Worm (Caenorhabditis elegans) whole organism, L2 larva: ENCODE measurements around the gene dpyd-1.
A peak's percentile ranks its signal among the peaks of the same experiment; 100 is the strongest.

ENCODE experiments used
- C34F6.9 ChIP-seq: fragments of 150-350 bp; optimal IDR thresholded peaks from 2 replicates; lab custom pipeline; 2014; ENCODE audit warnings: missing biosample characterization, missing genetic modification characterization
- F13H6.1 ChIP-seq: sonication (generic microtip); optimal IDR thresholded peaks from 2 replicates; lab custom pipeline; 2016; ENCODE audit warnings: missing genetic modification characterization, missing compliant biosample characterization
- R02D3.7 ChIP-seq: fragments of 150-350 bp; optimal IDR thresholded peaks from 2 replicates; lab custom pipeline; 2014; ENCODE audit warnings: missing biosample characterization, missing genetic modification characterization
- Y55F3AM.14 ChIP-seq: fragments of 200-800 bp; sonication (Bioruptor generic); optimal IDR thresholded peaks from 2 replicates; lab custom pipeline; 2018; ENCODE audit warnings: mild to moderate bottlenecking, missing genetic modification characterization, missing compliant biosample characterization
- alr-1 ChIP-seq: fragments of 150-350 bp; optimal IDR thresholded peaks from 2 replicates; lab custom pipeline; 2014; ENCODE audit warnings: missing biosample characterization, missing genetic modification characterization
- aly-2 ChIP-seq: fragments of 150-350 bp; optimal IDR thresholded peaks from 2 replicates; lab custom pipeline; 2014; ENCODE audit warnings: missing biosample characterization, missing genetic modification characterization
- ama-1 ChIP-seq: fragments of 150-350 bp; optimal IDR thresholded peaks from 2 replicates; lab custom pipeline; 2018; ENCODE audit warnings: inconsistent platforms
- blmp-1 ChIP-seq: sonication (generic microtip); optimal IDR thresholded peaks from 2 replicates; lab custom pipeline; 2017; ENCODE audit warnings: missing genetic modification characterization, mild to moderate bottlenecking, missing compliant biosample characterization, antibody characterized with exemption, moderate library complexity; ENCODE audit not compliant: insufficient read depth
- ceh-16 ChIP-seq: fragments of 150-350 bp; optimal IDR thresholded peaks from 2 replicates; lab custom pipeline; 2014; ENCODE audit warnings: missing biosample characterization, missing genetic modification characterization
- ceh-82 ChIP-seq: fragments of 150-350 bp; optimal IDR thresholded peaks from 2 replicates; lab custom pipeline; 2014; ENCODE audit warnings: missing biosample characterization, missing genetic modification characterization
- crh-2 ChIP-seq: sonication (generic microtip); optimal IDR thresholded peaks from 2 replicates; lab custom pipeline; 2017; ENCODE audit warnings: missing biosample characterization, missing genetic modification characterization
- egl-27 ChIP-seq: sonication (generic microtip); optimal IDR thresholded peaks from 3 replicates; lab custom pipeline; 2017; ENCODE audit warnings: missing biosample characterization, missing genetic modification reagents, missing genetic modification characterization
- elt-3 ChIP-seq: sonication (generic microtip); optimal IDR thresholded peaks from 2 replicates; lab custom pipeline; 2017; ENCODE audit warnings: missing biosample characterization, missing genetic modification characterization
- lin-11 ChIP-seq: fragments of 150-350 bp; sonication (generic microtip); optimal IDR thresholded peaks from 2 replicates; lab custom pipeline; 2014; ENCODE audit warnings: missing biosample characterization, missing genetic modification characterization, inconsistent platforms, mixed read lengths
- lin-13 ChIP-seq: fragments of 150-350 bp; optimal IDR thresholded peaks from 2 replicates; lab custom pipeline; 2014; ENCODE audit warnings: missing biosample characterization, missing genetic modification reagents, missing genetic modification characterization
- lin-39 ChIP-seq: fragments of 150-350 bp; optimal IDR thresholded peaks from 2 replicates; lab custom pipeline; 2014; ENCODE audit warnings: missing biosample characterization, missing genetic modification reagents, missing genetic modification characterization
- lsy-2 ChIP-seq, 2 experiments: fragments of 150-350 bp in 1 of 2; sonication (generic microtip) in 1 of 2; optimal IDR thresholded peaks; 2 replicates each; lab custom pipeline; 2014 to 2017; ENCODE audit warnings: missing biosample characterization in 2 of 2, missing genetic modification characterization in 2 of 2
- mbf-1 ChIP-seq: sonication (generic microtip); optimal IDR thresholded peaks from 2 replicates; lab custom pipeline; 2017; ENCODE audit warnings: missing biosample characterization, missing genetic modification characterization
- mdl-1 ChIP-seq, 2 experiments: fragments of 150-350 bp in 1 of 2; sonication (generic microtip) in 1 of 2; optimal IDR thresholded peaks; 2 replicates each; lab custom pipeline; 2017; ENCODE audit warnings: missing biosample characterization in 2 of 2, missing genetic modification characterization in 2 of 2
- nhr-10 ChIP-seq: sonication (generic microtip); optimal IDR thresholded peaks from 2 replicates; lab custom pipeline; 2017; ENCODE audit warnings: missing biosample characterization, missing genetic modification characterization
- nhr-11 ChIP-seq: fragments of 150-350 bp; optimal IDR thresholded peaks from 2 replicates; lab custom pipeline; 2014; ENCODE audit warnings: missing biosample characterization, missing genetic modification characterization
- nhr-12 ChIP-seq: fragments of 150-350 bp; optimal IDR thresholded peaks from 2 replicates; lab custom pipeline; 2014; ENCODE audit warnings: missing biosample characterization, missing genetic modification characterization
- nhr-129 ChIP-seq: fragments of 150-350 bp; optimal IDR thresholded peaks from 2 replicates; lab custom pipeline; 2014; ENCODE audit warnings: missing biosample characterization, missing genetic modification characterization
- nhr-23 ChIP-seq: fragments of 150-350 bp; optimal IDR thresholded peaks from 2 replicates; lab custom pipeline; 2014; ENCODE audit warnings: missing biosample characterization, missing genetic modification reagents, missing genetic modification characterization
- nhr-237 ChIP-seq: fragments of 150-350 bp; optimal IDR thresholded peaks from 2 replicates; lab custom pipeline; 2014; ENCODE audit warnings: missing biosample characterization, missing genetic modification characterization
- peb-1 ChIP-seq: fragments of 150-350 bp; optimal IDR thresholded peaks from 2 replicates; lab custom pipeline; 2014; ENCODE audit warnings: missing biosample characterization, missing genetic modification characterization
- sem-4 ChIP-seq: fragments of 150-350 bp; optimal IDR thresholded peaks from 2 replicates; lab custom pipeline; 2014; ENCODE audit warnings: missing biosample characterization, missing genetic modification reagents, missing genetic modification characterization
- skn-1 ChIP-seq: sonication (generic microtip); optimal IDR thresholded peaks from 2 replicates; lab custom pipeline; 2017; ENCODE audit warnings: missing biosample characterization, missing genetic modification characterization
- sma-3 ChIP-seq: sonication (generic microtip); optimal IDR thresholded peaks from 2 replicates; lab custom pipeline; 2016; ENCODE audit warnings: missing genetic modification reagents, missing genetic modification characterization, missing compliant biosample characterization
- sma-9 ChIP-seq, 2 experiments: fragments of 150-350 bp in 1 of 2; sonication (generic microtip) in 1 of 2; optimal IDR thresholded peaks; 2 replicates each; lab custom pipeline; 2014 to 2016; ENCODE audit warnings: missing genetic modification characterization in 2 of 2, mild to moderate bottlenecking in 1 of 2, missing biosample characterization in 1 of 2, missing compliant biosample characterization in 1 of 2, missing genetic modification reagents in 1 of 2, moderate library complexity in 1 of 2
- snpc-4 ChIP-seq: fragments of 150-350 bp; optimal IDR thresholded peaks from 2 replicates; lab custom pipeline; 2014; ENCODE audit warnings: missing biosample characterization, missing genetic modification characterization
- unc-39 ChIP-seq: fragments of 150-350 bp; optimal IDR thresholded peaks from 2 replicates; lab custom pipeline; 2014; ENCODE audit warnings: missing biosample characterization, missing genetic modification characterization
- unc-55 ChIP-seq: fragments of 150-350 bp; sonication (generic microtip); optimal IDR thresholded peaks from 3 replicates; lab custom pipeline; 2014; ENCODE audit warnings: missing biosample characterization, missing genetic modification reagents, missing genetic modification characterization
- unc-62 ChIP-seq: fragments of 150-350 bp; optimal IDR thresholded peaks from 2 replicates; lab custom pipeline; 2014; ENCODE audit warnings: missing biosample characterization, missing genetic modification reagents, missing genetic modification characterization
- zag-1 ChIP-seq: fragments of 150-350 bp; optimal IDR thresholded peaks from 2 replicates; lab custom pipeline; 2014; ENCODE audit warnings: missing biosample characterization, missing genetic modification characterization
- ztf-1 ChIP-seq: fragments of 200-800 bp; sonication (Bioruptor generic); conservative IDR thresholded peaks from 2 replicates; pipeline ENCODE4 v1.3.6; 2022; ENCODE audit warnings: missing genetic modification characterization, missing compliant biosample characterization
- ztf-11 ChIP-seq: sonication (generic microtip); optimal IDR thresholded peaks from 2 replicates; lab custom pipeline; 2017; ENCODE audit warnings: missing biosample characterization, missing genetic modification characterization
- ztf-4 ChIP-seq: fragments of 150-350 bp; optimal IDR thresholded peaks from 2 replicates; lab custom pipeline; 2014; ENCODE audit warnings: missing biosample characterization, missing genetic modification characterization

Gene dpyd-1

DNA sequence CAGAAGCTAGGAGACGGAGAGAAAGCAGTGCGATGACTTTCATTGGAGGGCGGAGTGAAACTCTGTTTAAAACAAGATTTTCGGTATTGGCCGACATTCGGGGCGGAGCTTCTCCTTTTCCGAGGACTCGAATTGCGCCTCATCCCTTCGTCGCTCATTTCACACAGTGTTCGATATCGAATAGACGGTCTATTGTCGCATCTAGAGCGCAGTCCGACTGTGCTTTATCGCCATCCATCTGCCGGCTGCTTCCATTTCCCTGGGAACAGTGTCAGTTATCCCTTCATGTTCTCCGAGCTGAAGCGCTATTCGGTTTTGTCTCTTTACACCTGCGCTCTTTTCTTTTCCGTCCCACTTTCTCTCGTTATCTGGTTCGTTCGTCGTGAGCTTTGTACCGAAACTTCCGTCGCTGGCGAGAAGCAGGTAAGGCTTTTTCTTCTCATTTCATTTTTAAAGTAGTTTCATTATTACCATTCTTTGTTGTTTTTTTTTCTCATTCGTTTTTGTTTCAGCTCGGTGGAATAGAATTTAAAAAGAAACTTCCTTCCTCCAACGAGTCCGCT is 25.2 kb downstream of the dpyd-1 start, which contains the start of the genes bus-8A and bus-8B:
TSS of gene bus-8A (plus strand) at position 96 of the 563 bp plus-strand sequence.
TSS of gene bus-8B (plus strand) at position 513 of the 563 bp plus-strand sequence.
- TF ChIP-seq ceh-16 (tag; lab: Kevin White, UChicago) (no peak), R02D3.7 (tag; lab: Kevin White, UChicago) (no peak), crh-2 (no peak), Y55F3AM.14 (GFP tag; lab: Kevin White, UChicago) (no peak), ztf-11 (tag; lab: Kevin White, UChicago) (no peak), nhr-129 (no peak), lin-11 (tag; lab: Kevin White, UChicago) (no peak), aly-2 (tag; lab: Kevin White, UChicago) (no peak), ceh-82 (tag; lab: Kevin White, UChicago) (no peak), ztf-4 (tag; lab: Kevin White, UChicago) (no peak), sem-4 (tag; lab: Kevin White, UChicago) (no peak)

DNA sequence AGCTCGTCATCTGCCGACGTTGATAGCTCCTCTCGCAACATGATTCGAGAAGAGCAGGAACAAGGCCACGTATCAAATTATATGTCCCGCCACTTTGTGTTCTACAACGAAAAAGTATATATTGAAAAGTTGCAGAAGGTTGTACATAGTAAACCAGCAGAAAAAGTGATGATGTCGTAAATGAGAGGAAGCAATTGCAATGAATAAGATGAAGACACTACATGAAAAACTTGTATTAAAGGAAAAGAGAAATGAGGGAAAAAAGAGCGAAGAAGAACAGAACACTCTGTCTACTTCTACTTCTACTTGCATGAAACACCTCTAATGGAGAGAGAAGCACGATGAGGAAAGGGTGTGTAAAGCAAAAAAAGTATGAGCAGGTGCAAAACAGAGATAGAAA is 37.5 kb downstream of the dpyd-1 start, which contains the start of gene T23F2.2:
TSS of gene T23F2.2 (minus strand) at position 101 of the 400 bp plus-strand sequence.
- TF ChIP-seq unc-62 (no peak), unc-55 (GFP tag; lab: Kevin White, UChicago) (peak; percentile 42)

ce11 chrX:5506432-5506977 is 38.8 kb downstream of the dpyd-1 start:
- TF ChIP-seq F13H6.1 (tag; lab: Kevin White, UChicago) (peak; percentile 29), lin-13 (peak; percentile 30), unc-39 (tag; lab: Kevin White, UChicago) (no peak), sma-9 (GFP tag; optimal IDR thresholded peaks at IDR 0.05; lab: Kevin White, UChicago) (peak; percentile 29), sma-9 (tag; optimal IDR thresholded peaks at IDR 0.05; lab: Kevin White, UChicago) (no peak), nhr-129 (peak; percentile 37), egl-27 (tag; lab: Kevin White, UChicago) (no peak)
- TF ChIP-seq, all 48 proteins: peak for 4

ce11 chrX:5507926-5508325 is 40.3 kb downstream of the dpyd-1 start:
- TF ChIP-seq C34F6.9 (tag; lab: Kevin White, UChicago) (peak; percentile 2), lin-11 (tag; lab: Kevin White, UChicago) (no peak), mdl-1 (tag; optimal IDR thresholded peaks at IDR 0.05; lab: Kevin White, UChicago) (no peak)
- TF ChIP-seq, all 48 proteins: peak for 1

ce11 chrX:5509114-5509877 is 41.6 kb downstream of the dpyd-1 start:
- TF ChIP-seq nhr-129, result peak; percentile 32
- TF ChIP-seq F13H6.1 (tag; lab: Kevin White, UChicago), result peak; percentile 18
- no peak for TF ChIP-seq nhr-237
- TF ChIP-seq unc-55 (GFP tag; lab: Kevin White, UChicago), result no peak
- TF ChIP-seq sma-3 (GFP tag; lab: Kevin White, UChicago), result no peak
- TF ChIP-seq nhr-23, result no peak
- TF ChIP-seq mbf-1, result no peak
- TF ChIP-seq ztf-1 (GFP tag; lab: Robert Waterston, UW), result no peak
- TF ChIP-seq R02D3.7 (tag; lab: Kevin White, UChicago), result no peak
- no peak for TF ChIP-seq elt-3 (tag; lab: Kevin White, UChicago)
- no peak for TF ChIP-seq zag-1 (tag; lab: Kevin White, UChicago)

DNA sequence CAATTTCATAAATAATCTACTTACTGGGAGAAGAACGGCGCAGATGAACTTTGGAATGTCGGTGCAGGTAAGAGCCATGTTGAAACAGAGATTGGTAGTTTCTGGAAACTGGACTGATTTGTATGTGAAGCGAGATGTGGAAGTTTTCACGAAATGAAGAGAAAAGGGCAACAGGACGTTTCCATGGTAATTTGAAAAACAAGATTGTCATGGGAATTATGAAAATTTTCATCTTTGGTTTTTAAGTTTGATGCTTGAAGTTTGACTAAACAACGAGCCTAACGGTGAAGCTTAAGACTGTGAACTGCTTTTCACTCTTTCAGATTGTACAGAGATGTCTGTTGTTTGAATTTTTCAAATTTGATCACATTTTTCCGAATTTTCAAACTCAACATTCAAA is 44.6 kb downstream of the dpyd-1 start, which contains the start of gene T23F2.3:
TSS of gene T23F2.3 (minus strand) at position 101 of the 400 bp plus-strand sequence.
- TF ChIP-seq unc-62 (no peak), lsy-2 (tag; optimal IDR thresholded peaks at IDR 0.05; lab: Kevin White, UChicago) (no peak), egl-27 (tag; lab: Kevin White, UChicago) (no peak), nhr-12 (no peak), nhr-10 (tag; lab: Kevin White, UChicago) (no peak), nhr-11 (no peak), peb-1 (no peak), nhr-23 (no peak), unc-39 (tag; lab: Kevin White, UChicago) (no peak), blmp-1 (no peak), skn-1 (tag; lab: Kevin White, UChicago) (no peak), alr-1 (tag; lab: Kevin White, UChicago) (no peak), crh-2 (no peak), ama-1 (lab: Kevin White, UChicago) (no peak), ztf-11 (tag; lab: Kevin White, UChicago) (no peak), aly-2 (tag; lab: Kevin White, UChicago) (no peak), C34F6.9 (tag; lab: Kevin White, UChicago) (no peak), lin-39 (no peak), lin-11 (tag; lab: Kevin White, UChicago) (no peak), snpc-4 (tag; lab: Kevin White, UChicago) (no peak)
